Fruit fly (Drosophila melanogaster): Measurements from ENCODE around the gene CG10445.

- TF ChIP-seq Dll (optimal IDR thresholded peaks at IDR 0.05), result no peak
- TF ChIP-seq pan (optimal IDR thresholded peaks at IDR 0.05), result no peak
- TF ChIP-seq usp (GFP tag; optimal IDR thresholded peaks at IDR 0.05), result no peak
These were observed 46.6 kb upstream of the CG10445 start for dm6 chr3R:7966544-7967264.

All from whole organism.